Worm (Caenorhabditis elegans) whole organism, L3 larva: ENCODE measurements around the gene Y39B6A.33.

Experiments used
- R02D3.7 ChIP-seq: fragments of 150-350 bp; optimal IDR thresholded peaks from 2 replicates; lab custom pipeline; 2014; ENCODE audit warnings: missing biosample characterization, missing genetic modification characterization
- ZK546.5 ChIP-seq: sonication (generic microtip); optimal IDR thresholded peaks from 2 replicates; lab custom pipeline; 2017; ENCODE audit warnings: missing biosample characterization, missing genetic modification characterization
- aly-2 ChIP-seq: fragments of 150-350 bp; optimal IDR thresholded peaks from 2 replicates; lab custom pipeline; 2014; ENCODE audit warnings: missing biosample characterization, missing genetic modification characterization
- ama-1 ChIP-seq: fragments of 150-350 bp; optimal IDR thresholded peaks from 2 replicates; lab custom pipeline; 2018
- ceh-16 ChIP-seq: sonication (generic microtip); optimal IDR thresholded peaks from 2 replicates; lab custom pipeline; 2017; ENCODE audit warnings: missing biosample characterization, missing genetic modification characterization
- ceh-28 ChIP-seq: fragments of 150-350 bp; optimal IDR thresholded peaks from 2 replicates; lab custom pipeline; 2014; ENCODE audit warnings: missing biosample characterization, missing genetic modification reagents, missing genetic modification characterization
- ceh-82 ChIP-seq: fragments of 150-350 bp; optimal IDR thresholded peaks from 2 replicates; lab custom pipeline; 2014; ENCODE audit warnings: missing biosample characterization, missing genetic modification characterization
- daf-12 ChIP-seq: fragments of 150-350 bp; optimal IDR thresholded peaks from 2 replicates; lab custom pipeline; 2014; ENCODE audit warnings: missing biosample characterization, missing genetic modification reagents, missing genetic modification characterization
- egl-27 ChIP-seq: sonication (generic microtip); optimal IDR thresholded peaks from 4 replicates; lab custom pipeline; 2017; ENCODE audit warnings: missing biosample characterization, missing genetic modification reagents, missing genetic modification characterization
- egl-5 ChIP-seq: fragments of 150-350 bp; optimal IDR thresholded peaks from 2 replicates; lab custom pipeline; 2017; ENCODE audit warnings: missing biosample characterization, missing genetic modification reagents, missing genetic modification characterization, inconsistent platforms
- elt-1 ChIP-seq: fragments of 150-350 bp; optimal IDR thresholded peaks from 2 replicates; lab custom pipeline; 2014; ENCODE audit warnings: missing biosample characterization, missing genetic modification characterization
- elt-2 ChIP-seq: sonication (generic microtip); optimal IDR thresholded peaks from 2 replicates; lab custom pipeline; 2016; ENCODE audit warnings: missing genetic modification reagents, mild to moderate bottlenecking, missing genetic modification characterization, missing compliant biosample characterization
- elt-3 ChIP-seq, 3 experiments: fragments of 150-350 bp in 1 of 3; sonication (generic microtip) in 2 of 3; optimal IDR thresholded peaks; 2 replicates in 2 of 3; 4 replicates in 1 of 3; lab custom pipeline; 2014 to 2017; ENCODE audit warnings: missing biosample characterization in 3 of 3, missing genetic modification characterization in 3 of 3
- eor-1 ChIP-seq, 2 experiments: fragments of 150-350 bp; optimal IDR thresholded peaks; 2 replicates each; lab custom pipeline; 2014 to 2018; ENCODE audit warnings: missing biosample characterization in 2 of 2, missing genetic modification characterization in 2 of 2
- fkh-10 ChIP-seq: sonication (generic microtip); optimal IDR thresholded peaks from 2 replicates; lab custom pipeline; 2017; ENCODE audit warnings: missing biosample characterization, missing genetic modification reagents, missing genetic modification characterization
- fkh-2 ChIP-seq: fragments of 150-350 bp; optimal IDR thresholded peaks from 2 replicates; lab custom pipeline; 2014; ENCODE audit warnings: missing biosample characterization, missing genetic modification reagents, missing genetic modification characterization
- fos-1 ChIP-seq: fragments of 150-350 bp; optimal IDR thresholded peaks from 2 replicates; lab custom pipeline; 2014; ENCODE audit warnings: missing biosample characterization, missing genetic modification characterization
- hmg-11 ChIP-seq: sonication (generic microtip); optimal IDR thresholded peaks from 2 replicates; lab custom pipeline; 2016; ENCODE audit warnings: missing genetic modification characterization, missing compliant biosample characterization
- jun-1 ChIP-seq: fragments of 150-350 bp; optimal IDR thresholded peaks from 2 replicates; lab custom pipeline; 2014; ENCODE audit warnings: missing biosample characterization, missing genetic modification reagents, missing genetic modification characterization
- lin-15B ChIP-seq: fragments of 150-350 bp; optimal IDR thresholded peaks from 2 replicates; lab custom pipeline; 2014; ENCODE audit warnings: missing biosample characterization, missing genetic modification characterization
- lin-39 ChIP-seq: fragments of 150-350 bp; optimal IDR thresholded peaks from 2 replicates; lab custom pipeline; 2018; ENCODE audit warnings: missing biosample characterization, missing genetic modification reagents, missing genetic modification characterization
- lsy-12 ChIP-seq: sonication (generic microtip); optimal IDR thresholded peaks from 2 replicates; lab custom pipeline; 2016; ENCODE audit warnings: mild to moderate bottlenecking, missing genetic modification characterization, missing compliant biosample characterization
- mdl-1 ChIP-seq: fragments of 150-350 bp; optimal IDR thresholded peaks from 2 replicates; lab custom pipeline; 2014; ENCODE audit warnings: missing biosample characterization, missing genetic modification characterization
- mml-1 ChIP-seq: fragments of 150-350 bp; sonication (generic microtip); optimal IDR thresholded peaks from 3 replicates; lab custom pipeline; 2014; ENCODE audit warnings: missing biosample characterization, missing genetic modification characterization
- nfya-1 ChIP-seq: sonication (generic microtip); optimal IDR thresholded peaks from 2 replicates; lab custom pipeline; 2017; ENCODE audit warnings: missing genetic modification characterization, mild to moderate bottlenecking, missing compliant biosample characterization, antibody characterized with exemption, moderate library complexity; ENCODE audit not compliant: insufficient read depth
- nhr-11 ChIP-seq: fragments of 150-350 bp; optimal IDR thresholded peaks from 2 replicates; lab custom pipeline; 2014; ENCODE audit warnings: missing biosample characterization, missing genetic modification characterization
- nhr-12 ChIP-seq: fragments of 150-350 bp; optimal IDR thresholded peaks from 2 replicates; lab custom pipeline; 2014; ENCODE audit warnings: missing biosample characterization, missing genetic modification characterization
- nhr-237 ChIP-seq: fragments of 150-350 bp; optimal IDR thresholded peaks from 2 replicates; lab custom pipeline; 2014; ENCODE audit warnings: missing biosample characterization, missing genetic modification characterization
- nhr-25 ChIP-seq: sonication (generic microtip); optimal IDR thresholded peaks from 2 replicates; lab custom pipeline; 2017; ENCODE audit warnings: missing biosample characterization, missing genetic modification characterization
- nhr-28 ChIP-seq: fragments of 150-350 bp; optimal IDR thresholded peaks from 2 replicates; lab custom pipeline; 2014; ENCODE audit warnings: missing biosample characterization, missing genetic modification characterization
- nhr-43 ChIP-seq: sonication (generic microtip); optimal IDR thresholded peaks from 2 replicates; lab custom pipeline; 2016; ENCODE audit warnings: mild to moderate bottlenecking, missing genetic modification characterization, missing compliant biosample characterization; ENCODE audit not compliant: poor library complexity, severe bottlenecking
- nhr-67 ChIP-seq: fragments of 150-350 bp; optimal IDR thresholded peaks from 2 replicates; lab custom pipeline; 2014; ENCODE audit warnings: missing biosample characterization, missing genetic modification characterization
- nhr-76 ChIP-seq: fragments of 150-350 bp; sonication (generic microtip); optimal IDR thresholded peaks from 5 replicates; lab custom pipeline; 2014; ENCODE audit warnings: missing biosample characterization, missing genetic modification characterization
- nhr-77 ChIP-seq: fragments of 150-350 bp; optimal IDR thresholded peaks from 2 replicates; lab custom pipeline; 2014; ENCODE audit warnings: missing biosample characterization, missing genetic modification characterization
- pha-4 ChIP-seq: fragments of 150-350 bp; optimal IDR thresholded peaks from 2 replicates; lab custom pipeline; 2014; ENCODE audit warnings: missing biosample characterization, missing genetic modification reagents, missing genetic modification characterization
- pqm-1 ChIP-seq: fragments of 150-350 bp; optimal IDR thresholded peaks from 2 replicates; lab custom pipeline; 2017; ENCODE audit warnings: missing biosample characterization, missing genetic modification characterization, inconsistent platforms
- sea-2 ChIP-seq: fragments of 150-350 bp; sonication (generic microtip); optimal IDR thresholded peaks from 4 replicates; lab custom pipeline; 2014; ENCODE audit warnings: missing biosample characterization, missing genetic modification reagents, missing genetic modification characterization
- skn-1 ChIP-seq: fragments of 150-350 bp; optimal IDR thresholded peaks from 2 replicates; lab custom pipeline; 2014; ENCODE audit warnings: missing biosample characterization, missing genetic modification characterization
- snpc-4 ChIP-seq: fragments of 150-350 bp; optimal IDR thresholded peaks from 2 replicates; lab custom pipeline; 2014; ENCODE audit warnings: missing biosample characterization, missing genetic modification characterization
- tbx-2 ChIP-seq: sonication (generic microtip); optimal IDR thresholded peaks from 2 replicates; lab custom pipeline; 2016; ENCODE audit warnings: mild to moderate bottlenecking, missing genetic modification characterization, missing compliant biosample characterization
- unc-39 ChIP-seq: sonication (generic microtip); optimal IDR thresholded peaks from 4 replicates; lab custom pipeline; 2017; ENCODE audit warnings: missing biosample characterization, missing genetic modification characterization
- unc-62 ChIP-seq: fragments of 150-350 bp; sonication (generic microtip); optimal IDR thresholded peaks from 4 replicates; lab custom pipeline; 2014; ENCODE audit warnings: missing biosample characterization, missing genetic modification reagents, missing genetic modification characterization
- ztf-11 ChIP-seq: fragments of 150-350 bp; optimal IDR thresholded peaks from 2 replicates; lab custom pipeline; 2014; ENCODE audit warnings: missing biosample characterization, missing genetic modification characterization
- ztf-4 ChIP-seq: fragments of 150-350 bp; optimal IDR thresholded peaks from 2 replicates; lab custom pipeline; 2014; ENCODE audit warnings: missing biosample characterization, missing genetic modification characterization

Gene Y39B6A.33

DNA sequence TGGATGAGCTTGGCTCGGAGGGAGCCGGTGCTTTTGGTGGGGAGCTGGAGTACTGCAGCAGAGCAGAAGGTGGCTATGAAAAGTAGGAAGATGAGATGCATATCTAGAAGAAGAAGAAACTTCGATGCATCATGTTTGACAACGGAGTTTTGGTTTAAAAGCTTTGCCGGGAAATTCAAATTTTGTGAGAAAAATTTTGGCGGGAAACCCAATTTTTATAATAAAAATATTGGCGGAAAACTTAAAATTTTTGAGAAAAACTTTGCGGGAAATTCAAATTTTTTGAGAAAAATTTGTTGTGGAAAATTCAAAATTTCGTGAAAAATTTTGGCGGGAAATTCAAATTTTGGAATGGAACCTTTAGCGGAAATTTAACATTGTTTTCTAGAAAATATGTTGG lies 43.0 kb downstream of the Y39B6A.33 start, which contains the start of gene asp-15:
asp-15 (minus strand) TSS at position 101 of the 400 bp plus-strand sequence.
- TF ChIP-seq ZK546.5 (tag; lab: Kevin White, UChicago) (no peak), eor-1 (tag; optimal IDR thresholded peaks at IDR 0.05; lab: Kevin White, UChicago) (no peak), snpc-4 (tag; lab: Kevin White, UChicago) (no peak), ztf-4 (tag; lab: Kevin White, UChicago) (no peak), unc-62 (GFP tag; lab: Kevin White, UChicago) (no peak), mdl-1 (no peak), tbx-2 (tag; lab: Kevin White, UChicago) (no peak), fkh-10 (GFP tag; lab: Kevin White, UChicago) (no peak), nhr-25 (tag; lab: Kevin White, UChicago) (no peak), egl-5 (tag; lab: Kevin White, UChicago) (no peak), hmg-11 (tag; lab: Kevin White, UChicago) (no peak)

DNA sequence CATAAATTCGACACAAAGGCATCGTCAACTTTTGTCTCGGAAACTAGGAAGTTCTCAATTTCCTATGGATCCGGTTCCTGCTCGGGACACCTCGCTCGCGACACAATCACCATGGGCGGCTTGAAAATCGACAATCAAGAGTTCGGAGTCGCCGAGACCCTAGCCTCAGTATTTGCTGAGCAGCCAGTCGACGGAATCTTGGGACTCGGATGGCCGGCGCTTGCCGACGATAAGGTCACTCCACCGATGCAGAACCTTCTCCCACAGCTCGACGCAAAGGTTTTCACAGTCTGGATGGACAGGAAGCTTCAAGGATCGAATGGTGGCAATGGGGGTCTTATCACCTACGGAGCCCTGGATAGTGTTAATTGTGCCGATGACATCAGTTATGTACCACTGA lies 45.7 kb downstream of the Y39B6A.33 start:
- TF ChIP-seq fkh-2 (no peak), elt-1 (tag; lab: Kevin White, UChicago) (no peak), nhr-67 (no peak), nhr-76 (tag; lab: Kevin White, UChicago) (no peak), ztf-4 (tag; lab: Kevin White, UChicago) (no peak), aly-2 (no peak), nhr-28 (no peak), lsy-12 (tag; lab: Kevin White, UChicago) (no peak), mdl-1 (no peak), daf-12 (tag; lab: Kevin White, UChicago) (no peak), nhr-77 (tag; lab: Kevin White, UChicago) (no peak), nfya-1 (no peak), nhr-11 (no peak), snpc-4 (tag; lab: Kevin White, UChicago) (no peak), ceh-82 (tag; lab: Kevin White, UChicago) (no peak), sea-2 (GFP tag; lab: Kevin White, UChicago) (no peak), skn-1 (tag; lab: Kevin White, UChicago) (no peak), fkh-10 (GFP tag; lab: Kevin White, UChicago) (no peak)

- TF ChIP-seq hmg-11 (tag; lab: Kevin White, UChicago) = no peak
- peak; percentile 78 for TF ChIP-seq elt-2 (tag; lab: Kevin White, UChicago)
- no peak for TF ChIP-seq fkh-2
- TF ChIP-seq fkh-10 (GFP tag; lab: Kevin White, UChicago) = no peak
- TF ChIP-seq ceh-28 = no peak
- no peak for TF ChIP-seq lin-15B (tag; lab: Kevin White, UChicago)
- TF ChIP-seq sea-2 (GFP tag; lab: Kevin White, UChicago) = no peak
- TF ChIP-seq egl-27 (tag; lab: Kevin White, UChicago) = no peak
- peak; percentile 21 for TF ChIP-seq fos-1 (tag; lab: Kevin White, UChicago)
- no peak for TF ChIP-seq eor-1 (tag; optimal IDR thresholded peaks at IDR 0.05; lab: Kevin White, UChicago)
- TF ChIP-seq egl-5 (tag; lab: Kevin White, UChicago) = no peak
- no peak for TF ChIP-seq nhr-25 (tag; lab: Kevin White, UChicago)
- no peak for TF ChIP-seq nhr-43
- peak; percentile 26 for TF ChIP-seq nhr-77 (tag; lab: Kevin White, UChicago)
- TF ChIP-seq ceh-82 (tag; lab: Kevin White, UChicago) = no peak
- TF ChIP-seq ceh-16 (tag; lab: Kevin White, UChicago) = no peak
- no peak for TF ChIP-seq R02D3.7 (tag; lab: Kevin White, UChicago)
- TF ChIP-seq jun-1 (tag; lab: Kevin White, UChicago) = peak; percentile 52
- TF ChIP-seq nhr-67 = no peak
- peak; percentile 56 for TF ChIP-seq ama-1
- TF ChIP-seq ztf-4 (tag; lab: Kevin White, UChicago) = no peak
- no peak for TF ChIP-seq elt-3 (tag; optimal IDR thresholded peaks at IDR 0.05; lab: Kevin White, UChicago)
- TF ChIP-seq nhr-76 (tag; lab: Kevin White, UChicago) = no peak
- TF ChIP-seq nhr-11 = no peak
- TF ChIP-seq nfya-1 = no peak
- TF ChIP-seq aly-2 = no peak
- no peak for TF ChIP-seq nhr-12
- TF ChIP-seq elt-1 (tag; lab: Kevin White, UChicago) = no peak
- TF ChIP-seq nhr-28 = no peak
- no peak for TF ChIP-seq tbx-2 (tag; lab: Kevin White, UChicago)
- no peak for TF ChIP-seq ztf-11 (tag; lab: Kevin White, UChicago)
- TF ChIP-seq unc-39 (tag; lab: Kevin White, UChicago) = no peak
- no peak for TF ChIP-seq lin-39 (tag; lab: Kevin White, UChicago)
- no peak for TF ChIP-seq mml-1 (tag; lab: Kevin White, UChicago)
- TF ChIP-seq snpc-4 (tag; lab: Kevin White, UChicago) = no peak
- TF ChIP-seq daf-12 (tag; lab: Kevin White, UChicago) = no peak
- TF ChIP-seq ZK546.5 (tag; lab: Kevin White, UChicago) = no peak
- peak; percentile 29 for TF ChIP-seq pha-4 (tag; lab: Kevin White, UChicago)
- TF ChIP-seq mdl-1 = no peak
- no peak for TF ChIP-seq nhr-237
- TF ChIP-seq pqm-1 = peak; percentile 40
Measured at ce11 chrV:19049140-19050092, 47.7 kb downstream of the Y39B6A.33 start.
